Fruit fly (Drosophila melanogaster): ENCODE data around the gene Rcd7.

The Rcd7 gene

DNA sequence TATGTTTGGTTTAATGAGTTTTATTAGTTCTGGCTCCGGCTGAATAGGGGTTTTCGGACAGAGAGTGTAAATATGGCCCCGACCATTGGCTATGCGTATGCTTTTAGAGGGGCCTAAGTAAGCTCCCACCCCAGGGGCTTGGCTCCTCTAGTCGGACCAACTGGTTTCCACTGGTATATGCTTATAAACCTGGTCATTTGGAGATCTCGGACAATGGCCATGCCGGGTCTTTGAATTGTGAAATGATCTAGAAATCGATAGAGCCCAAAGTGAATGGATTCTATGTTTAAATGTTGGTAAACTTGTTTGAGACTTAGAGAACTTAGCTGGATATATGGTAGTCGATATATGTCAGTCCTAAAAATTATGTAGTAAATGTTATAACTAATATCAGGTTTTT, 13.8 kb downstream of the Rcd7 start:
- TF ChIP-seq CG12769 (tag; optimal IDR thresholded peaks at IDR 0.05) (peak; percentile 49), CG13894 (tag; optimal IDR thresholded peaks at IDR 0.05) (peak; percentile 91), CG3726 (GFP tag; IDR thresholded peaks at IDR 0.05) (no peak), gem (tag; optimal IDR thresholded peaks at IDR 0.05) (peak; percentile 1), Hr51 (GFP tag; optimal IDR thresholded peaks at IDR 0.05) (no peak), CG6791 (GFP tag; IDR thresholded peaks at IDR 0.05; ENCODE audit: partially characterized antibody) (0 out of 3 replicates have a peak, but pooled peaks have one; percentile 33), Hmx (GFP tag; optimal IDR thresholded peaks at IDR 0.05) (no peak), sob (GFP tag; IDR thresholded peaks at IDR 0.05) (no peak), HLH4C (GFP tag; IDR thresholded peaks at IDR 0.05; ENCODE audit: partially characterized antibody) (no peak), oc (tag; optimal IDR thresholded peaks at IDR 0.05) (peak; percentile 39), bbx (GFP tag; IDR thresholded peaks at IDR 0.05; ENCODE audit: partially characterized antibody) (0 out of 2 replicates have a peak, but pooled peaks have one; percentile 2), nerfin-1 (tag; optimal IDR thresholded peaks at IDR 0.05) (no peak), Oaz (GFP tag; IDR thresholded peaks at IDR 0.05) (no peak)

DNA sequence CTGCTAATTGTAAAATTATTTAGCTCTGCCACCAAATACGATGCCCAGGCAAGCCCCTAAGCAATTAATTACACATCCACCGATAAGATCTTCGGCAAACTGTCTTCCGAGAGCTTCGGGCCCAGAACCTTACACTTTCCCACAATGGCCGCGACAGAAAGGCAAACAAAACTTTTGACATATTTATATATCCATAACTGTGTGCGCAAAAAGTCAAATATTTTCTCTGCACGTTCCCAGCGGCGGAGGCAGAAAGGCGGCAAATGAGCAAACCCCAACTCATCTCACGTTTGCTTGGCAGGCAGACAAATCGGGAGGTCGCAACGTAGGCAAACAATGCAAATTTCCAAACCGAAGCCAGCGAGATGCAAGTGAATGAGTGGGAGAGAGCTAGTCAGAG, 14.3 kb downstream of the Rcd7 start:
- no peak for TF ChIP-seq Dref (GFP tag; IDR thresholded peaks at IDR 0.05)
- no peak for TF ChIP-seq gcm2 (GFP tag; optimal IDR thresholded peaks at IDR 0.05)
- no peak for TF ChIP-seq CG16863 (GFP tag; optimal IDR thresholded peaks at IDR 0.05)
- TF ChIP-seq CG16779 (GFP tag; IDR thresholded peaks at IDR 0.05): no peak
- peak; percentile 33 for TF ChIP-seq Ets65A (GFP tag)
- no peak for TF ChIP-seq ind (GFP tag; optimal IDR thresholded peaks at IDR 0.05)
- 0 out of 2 replicates have a peak, but pooled peaks have one; percentile 4 for TF ChIP-seq Ada2b (GFP tag; IDR thresholded peaks at IDR 0.05)
- TF ChIP-seq Chrac-16 (GFP tag; optimal IDR thresholded peaks at IDR 0.05): no peak
- TF ChIP-seq Med (GFP tag): peak; percentile 53
- TF ChIP-seq CG32772 (GFP tag; IDR thresholded peaks at IDR 0.05): no peak
- no peak for TF ChIP-seq NfI (GFP tag; optimal IDR thresholded peaks at IDR 0.05)
- peak; percentile 5 for TF ChIP-seq MTF-1 (GFP tag; optimal IDR thresholded peaks at IDR 0.05; ENCODE audit: borderline replicate concordance)
- TF ChIP-seq CG4328 (GFP tag; optimal IDR thresholded peaks at IDR 0.05): no peak
- peak; percentile 55 for TF ChIP-seq CG15479 (GFP tag; optimal IDR thresholded peaks at IDR 0.05)
- peak in 1 of 2 experiments; percentile 56 for TF ChIP-seq tll (GFP tag; optimal IDR thresholded peaks at IDR 0.05)
- TF ChIP-seq pzg (GFP tag; optimal IDR thresholded peaks at IDR 0.05): no peak
- no peak for TF ChIP-seq grau (tag; optimal IDR thresholded peaks at IDR 0.05)
- peak; percentile 1 for TF ChIP-seq Blimp-1 (GFP tag; optimal IDR thresholded peaks at IDR 0.05)
- TF ChIP-seq CG4730 (GFP tag; IDR thresholded peaks at IDR 0.05): no peak
- TF ChIP-seq CG11696 (GFP tag; IDR thresholded peaks at IDR 0.05): no peak
- TF ChIP-seq CG15696 (tag; optimal IDR thresholded peaks at IDR 0.05): no peak
- no peak for TF ChIP-seq jumu (GFP tag; optimal IDR thresholded peaks at IDR 0.05)
- no peak for TF ChIP-seq HLHmδ (GFP tag; optimal IDR thresholded peaks at IDR 0.05)
- no peak for TF ChIP-seq CG15073 (GFP tag; optimal IDR thresholded peaks at IDR 0.05)
- 0 out of 3 replicates have a peak, but pooled peaks have one; percentile 13 for TF ChIP-seq ken (GFP tag; IDR thresholded peaks at IDR 0.05)

Data from whole organism, embryonic.